Fruit fly (Drosophila melanogaster) whole organism, embryonic: ENCODE measurements around the gene CG14721.

ENCODE experiments used
- ATbp ChIP-seq: fragments of 200-800 bp; sonication (Bioruptor generic); optimal IDR thresholded peaks from 2 replicates; lab custom pipeline; 2017; ENCODE audit warnings: missing biosample characterization, mild to moderate bottlenecking, missing genetic modification characterization, missing genetic modification reagents
- Bdp1 ChIP-seq: fragments of 200-800 bp; sonication (Bioruptor generic); optimal IDR thresholded peaks from 3 replicates; lab custom pipeline; 2016; ENCODE audit warnings: missing biosample characterization, missing genetic modification characterization
- CG10147 ChIP-seq: fragments of 200-800 bp; sonication (Bioruptor generic); optimal IDR thresholded peaks from 2 replicates; lab custom pipeline; 2019; ENCODE audit warnings: missing biosample characterization, mild to moderate bottlenecking, missing genetic modification characterization, moderate library complexity
- CG10959 ChIP-seq: fragments of 200-800 bp; sonication (Bioruptor generic); IDR thresholded peaks from 2 replicates; pipeline ENCODE4 v1.3.6; 2022; ENCODE audit warnings: missing biosample characterization, missing genetic modification characterization
- CG11398 ChIP-seq: fragments of 200-800 bp; sonication (Bioruptor generic); optimal IDR thresholded peaks from 2 replicates; lab custom pipeline; 2016; ENCODE audit warnings: missing biosample characterization, missing genetic modification characterization
- CG11456 ChIP-seq: fragments of 200-800 bp; sonication (Bioruptor generic); IDR thresholded peaks from 3 replicates; pipeline ENCODE4 v1.3.6; 2022; ENCODE audit warnings: missing biosample characterization, missing genetic modification characterization
- CG12155 ChIP-seq: fragments of 200-800 bp; sonication (Bioruptor generic); optimal IDR thresholded peaks from 3 replicates; lab custom pipeline; 2016; ENCODE audit warnings: missing biosample characterization, missing genetic modification characterization
- CG12744 ChIP-seq: fragments of 200-800 bp; sonication (Bioruptor generic); optimal IDR thresholded peaks from 2 replicates; lab custom pipeline; 2016; ENCODE audit warnings: missing biosample characterization, missing genetic modification characterization
- CG13287 ChIP-seq: fragments of 200-800 bp; sonication (Bioruptor generic); IDR thresholded peaks from 2 replicates; pipeline ENCODE4 v1.3.6; 2022; ENCODE audit warnings: missing biosample characterization, missing genetic modification characterization; ENCODE audit not compliant: partially characterized antibody
- CG14441 ChIP-seq: fragments of 200-800 bp; sonication (Bioruptor generic); IDR thresholded peaks from 2 replicates; pipeline ENCODE4 v1.3.6; 2022; ENCODE audit warnings: missing biosample characterization, missing genetic modification characterization
- CG1602 ChIP-seq: fragments of 200-800 bp; sonication (Bioruptor generic); optimal IDR thresholded peaks from 3 replicates; lab custom pipeline; 2016; ENCODE audit warnings: missing biosample characterization, missing genetic modification characterization
- CG17186 ChIP-seq: fragments of 200-800 bp; sonication (Bioruptor generic); optimal IDR thresholded peaks from 3 replicates; lab custom pipeline; 2017; ENCODE audit warnings: missing biosample characterization, missing genetic modification reagents, missing genetic modification characterization
- CG2116 ChIP-seq: fragments of 200-800 bp; sonication (Bioruptor generic); optimal IDR thresholded peaks from 3 replicates; lab custom pipeline; 2018; ENCODE audit warnings: missing biosample characterization, mild to moderate bottlenecking, missing genetic modification characterization
- CG3726 ChIP-seq: fragments of 200-800 bp; sonication (Bioruptor generic); IDR thresholded peaks from 3 replicates; pipeline ENCODE4, ENCODE4 v1.3.6; 2022; ENCODE audit warnings: missing biosample characterization, missing genetic modification characterization
- CG3838 ChIP-seq: fragments of 200-800 bp; sonication (Bioruptor generic); optimal IDR thresholded peaks from 3 replicates; lab custom pipeline; 2016; ENCODE audit warnings: missing biosample characterization, missing genetic modification characterization
- CG3847 ChIP-seq: fragments of 200-800 bp; sonication (Bioruptor generic); IDR thresholded peaks from 2 replicates; pipeline ENCODE4 v1.3.6; 2022; ENCODE audit warnings: missing biosample characterization, missing genetic modification characterization
- CG42726 ChIP-seq: fragments of 200-800 bp; sonication (Bioruptor generic); IDR thresholded peaks from 2 replicates; pipeline ENCODE4 v1.3.6; 2022; ENCODE audit warnings: missing biosample characterization, missing genetic modification characterization; ENCODE audit not compliant: partially characterized antibody
- CG8924 ChIP-seq: fragments of 200-800 bp; optimal IDR thresholded peaks from 3 replicates; lab custom pipeline; 2019; ENCODE audit warnings: missing biosample characterization, mild to moderate bottlenecking, missing genetic modification characterization, moderate library complexity
- Dbx ChIP-seq: fragments of 200-800 bp; sonication (Bioruptor generic); IDR thresholded peaks from 3 replicates; pipeline ENCODE4 v1.3.6; 2022; ENCODE audit warnings: missing biosample characterization, missing genetic modification characterization
- Dfd ChIP-seq, 2 experiments: fragments of >200 bp; optimal IDR thresholded peaks; 2 replicates each; lab custom pipeline; 2017; ENCODE audit warnings: missing biosample characterization in 2 of 2, missing genetic modification characterization in 2 of 2
- Dll ChIP-seq: fragments of 200-800 bp; sonication (Bioruptor generic); IDR thresholded peaks from 4 replicates; pipeline ENCODE4 v1.3.6; 2022; ENCODE audit warnings: missing biosample characterization, missing genetic modification characterization; ENCODE audit not compliant: partially characterized antibody
- Drgx ChIP-seq: fragments of 200-800 bp; sonication (Bioruptor generic); IDR thresholded peaks from 2 replicates; pipeline ENCODE4 v1.3.6; 2022; ENCODE audit warnings: missing biosample characterization, missing genetic modification characterization
- GATAe ChIP-seq: fragments of 200-800 bp; sonication (Bioruptor generic); conservative IDR thresholded peaks from 2 replicates; pipeline ENCODE4 v1.3.6; 2022; ENCODE audit warnings: missing biosample characterization, missing genetic modification characterization
- Hey ChIP-seq: fragments of 200-800 bp; sonication (Bioruptor generic); optimal IDR thresholded peaks from 3 replicates; lab custom pipeline; 2018; ENCODE audit warnings: missing biosample characterization, mild to moderate bottlenecking, missing genetic modification characterization
- Hr51 ChIP-seq, 2 experiments: fragments of 200-800 bp; sonication (Bioruptor generic); optimal IDR thresholded peaks; 2 replicates in 1 of 2; 3 replicates in 1 of 2; lab custom pipeline; 2016 to 2018; ENCODE audit warnings: missing biosample characterization in 2 of 2, missing genetic modification characterization in 2 of 2, mild to moderate bottlenecking in 1 of 2, moderate library complexity in 1 of 2
- Nf-YC ChIP-seq: fragments of 200-800 bp; optimal IDR thresholded peaks from 3 replicates; lab custom pipeline; 2019; ENCODE audit warnings: missing biosample characterization, mild to moderate bottlenecking, missing genetic modification characterization, moderate library complexity
- NfI ChIP-seq: fragments of 200-800 bp; sonication (Bioruptor generic); optimal IDR thresholded peaks from 3 replicates; lab custom pipeline; 2018; ENCODE audit warnings: missing biosample characterization, mild to moderate bottlenecking, missing genetic modification characterization, moderate library complexity
- Oli ChIP-seq: fragments of 200-800 bp; sonication (Bioruptor generic); optimal IDR thresholded peaks from 2 replicates; lab custom pipeline; 2018; ENCODE audit warnings: missing biosample characterization, mild to moderate bottlenecking, missing genetic modification characterization, moderate library complexity
- Trl ChIP-seq, 3 experiments: fragments of >200 bp in 2 of 3; fragments of 200-800 bp in 1 of 3; sonication (Bioruptor generic) in 1 of 3; optimal IDR thresholded peaks; 2 replicates in 1 of 3; 3 replicates in 2 of 3; lab custom pipeline; 2016 to 2017; ENCODE audit warnings: missing biosample characterization in 1 of 3, missing genetic modification characterization in 1 of 3
- da ChIP-seq: fragments of 200-800 bp; sonication (Bioruptor generic); optimal IDR thresholded peaks from 2 replicates; lab custom pipeline; 2016; ENCODE audit warnings: missing biosample characterization, missing genetic modification characterization
- ewg ChIP-seq: fragments of 200-800 bp; sonication (Bioruptor generic); optimal IDR thresholded peaks from 3 replicates; lab custom pipeline; 2017; ENCODE audit warnings: mild to moderate bottlenecking, missing biosample characterization, missing genetic modification reagents, missing genetic modification characterization
- hbn ChIP-seq: fragments of 200-800 bp; sonication (Bioruptor generic); IDR thresholded peaks from 2 replicates; pipeline ENCODE4 v1.3.6; 2022; ENCODE audit warnings: missing biosample characterization, missing genetic modification characterization; ENCODE audit not compliant: partially characterized antibody
- knrl ChIP-seq: fragments of 200-800 bp; sonication (Bioruptor generic); IDR thresholded peaks from 3 replicates; pipeline ENCODE4 v1.3.6; 2022; ENCODE audit warnings: missing biosample characterization, missing genetic modification characterization; ENCODE audit not compliant: partially characterized antibody
- lbe ChIP-seq: fragments of 200-800 bp; sonication (Bioruptor generic); optimal IDR thresholded peaks from 2 replicates; lab custom pipeline; 2016; ENCODE audit warnings: missing biosample characterization, mild to moderate bottlenecking, missing genetic modification characterization
- luna ChIP-seq: fragments of 200-800 bp; sonication (Bioruptor generic); optimal IDR thresholded peaks from 2 replicates; lab custom pipeline; 2016; ENCODE audit warnings: missing biosample characterization, missing genetic modification characterization
- oc ChIP-seq: fragments of 200-800 bp; sonication (Bioruptor generic); optimal IDR thresholded peaks from 2 replicates; lab custom pipeline; 2018; ENCODE audit warnings: missing biosample characterization, mild to moderate bottlenecking, missing genetic modification characterization, moderate library complexity
- phol ChIP-seq: fragments of 200-800 bp; sonication (Bioruptor generic); optimal IDR thresholded peaks from 3 replicates; lab custom pipeline; 2018; ENCODE audit warnings: missing biosample characterization, mild to moderate bottlenecking, missing genetic modification characterization, moderate library complexity
- pnt ChIP-seq: fragments of 200-800 bp; sonication (Bioruptor generic); optimal IDR thresholded peaks from 3 replicates; lab custom pipeline; 2016; ENCODE audit warnings: missing biosample characterization, missing genetic modification characterization
- psq ChIP-seq: fragments of 200-800 bp; sonication (Bioruptor generic); optimal IDR thresholded peaks from 2 replicates; lab custom pipeline; 2017; ENCODE audit warnings: missing biosample characterization, missing genetic modification characterization
- repo ChIP-seq: fragments of 200-800 bp; sonication (Bioruptor generic); optimal IDR thresholded peaks from 2 replicates; lab custom pipeline; 2016; ENCODE audit warnings: missing biosample characterization, missing genetic modification characterization
- ro ChIP-seq: fragments of 200-800 bp; sonication (Bioruptor generic); IDR thresholded peaks from 2 replicates; pipeline ENCODE4 v1.3.6; 2022; ENCODE audit warnings: missing biosample characterization, missing genetic modification characterization
- sd ChIP-seq: fragments of 200-800 bp; sonication (Bioruptor generic); optimal IDR thresholded peaks from 3 replicates; lab custom pipeline; 2018; ENCODE audit warnings: missing biosample characterization, mild to moderate bottlenecking, missing genetic modification characterization, moderate library complexity
- sr ChIP-seq: fragments of 200-800 bp; sonication (Bioruptor generic); IDR thresholded peaks from 3 replicates; pipeline ENCODE4 v1.3.6; 2022; ENCODE audit warnings: missing biosample characterization, missing genetic modification characterization
- tap ChIP-seq: fragments of 200-800 bp; optimal IDR thresholded peaks from 3 replicates; lab custom pipeline; 2019; ENCODE audit warnings: missing biosample characterization, mild to moderate bottlenecking, missing genetic modification characterization, moderate library complexity
- trh ChIP-seq: fragments of 200-800 bp; sonication (Bioruptor generic); optimal IDR thresholded peaks from 2 replicates; lab custom pipeline; 2016; ENCODE audit warnings: missing biosample characterization, missing genetic modification characterization
- usp ChIP-seq: fragments of >200 bp; optimal IDR thresholded peaks from 2 replicates; lab custom pipeline; 2017; ENCODE audit warnings: missing biosample characterization, missing genetic modification characterization
- vnd ChIP-seq: fragments of 200-800 bp; sonication (Bioruptor generic); IDR thresholded peaks from 3 replicates; pipeline ENCODE4 v1.3.6; 2022; ENCODE audit warnings: missing biosample characterization, missing genetic modification characterization; ENCODE audit not compliant: partially characterized antibody
- vvl ChIP-seq: fragments of 200-800 bp; sonication (Bioruptor generic); IDR thresholded peaks from 2 replicates; pipeline ENCODE4 v1.3.6; 2022; ENCODE audit warnings: missing biosample characterization, missing genetic modification characterization
- wor ChIP-seq: fragments of 200-800 bp; sonication (Bioruptor generic); IDR thresholded peaks from 2 replicates; pipeline ENCODE4 v1.3.6; 2022; ENCODE audit warnings: missing biosample characterization, missing genetic modification characterization
- zen2 ChIP-seq: fragments of 200-800 bp; sonication (Bioruptor generic); IDR thresholded peaks from 3 replicates; pipeline ENCODE4 v1.3.6; 2022; ENCODE audit warnings: missing biosample characterization, missing genetic modification characterization; ENCODE audit not compliant: partially characterized antibody

The CG14721 gene

dm6 chr3R:11773999-11774397, 38.8 kb downstream of the CG14721 start (continued):
- no peak for TF ChIP-seq CG13287 (GFP tag; lab: Robert Waterston, UW)
- peak; percentile 17 for TF ChIP-seq CG12744 (GFP tag; lab: Kevin White, UChicago)
- TF ChIP-seq CG10959 = no peak
- TF ChIP-seq CG11398 (GFP tag; lab: Kevin White, UChicago) = no peak
- TF ChIP-seq da (GFP tag; lab: Kevin White, UChicago) = no peak
- peak; percentile 68 for TF ChIP-seq Nf-YC (tag; lab: Kevin White, UChicago)
- TF ChIP-seq pnt (GFP tag; lab: Kevin White, UChicago) = no peak
- no peak for TF ChIP-seq luna (GFP tag; lab: Kevin White, UChicago)
- TF ChIP-seq CG42726 (GFP tag; lab: Robert Waterston, UW) = no peak
- TF ChIP-seq Oli = peak; percentile 73
- no peak for TF ChIP-seq Dll
- peak; percentile 79 for TF ChIP-seq CG10147 (GFP tag; lab: Kevin White, UChicago)
- TF ChIP-seq sd (tag; lab: Kevin White, UChicago) = peak; percentile 4
- TF ChIP-seq CG12155 (GFP tag; lab: Kevin White, UChicago) = peak; percentile 22
- TF ChIP-seq CG8924 (tag; lab: Kevin White, UChicago) = peak; percentile 88
- 0 out of 2 replicates have a peak, but pooled peaks have one; percentile 23 for TF ChIP-seq wor (GFP tag; lab: Robert Waterston, UW)
- no peak for TF ChIP-seq CG3726 (GFP tag; lab: Robert Waterston, UW)
- TF ChIP-seq Dbx (GFP tag; lab: Robert Waterston, UW) = peak; percentile 44; the same call in 1 of the 3 replicates
- peak; percentile 26 for TF ChIP-seq ewg
- TF ChIP-seq ro (GFP tag; lab: Robert Waterston, UW) = no peak
- TF ChIP-seq trh = no peak
- TF ChIP-seq CG11456 = no peak
- TF ChIP-seq vvl (GFP tag; lab: Robert Waterston, UW) = 0 out of 2 replicates have a peak, but pooled peaks have one; percentile 17
- peak; percentile 74 for TF ChIP-seq phol
- TF ChIP-seq tap = peak; percentile 59
- TF ChIP-seq NfI (GFP tag; lab: Kevin White, UChicago) = peak; percentile 41
- no peak for TF ChIP-seq sr (GFP tag; lab: Robert Waterston, UW)
- 0 out of 2 replicates have a peak, but pooled peaks have one; percentile 15 for TF ChIP-seq CG14441 (GFP tag; lab: Robert Waterston, UW)
- TF ChIP-seq knrl (GFP tag; lab: Robert Waterston, UW) = no peak
- TF ChIP-seq CG17186 (GFP tag; lab: Kevin White, UChicago) = no peak
- TF ChIP-seq usp (GFP tag; lab: Kevin White, UChicago) = no peak
- no peak for TF ChIP-seq hbn (GFP tag; lab: Robert Waterston, UW)
- TF ChIP-seq Hr51 (GFP tag; optimal IDR thresholded peaks at IDR 0.05; lab: Kevin White, UChicago) = peak in 1 of 2 experiments; percentile 82
- TF ChIP-seq CG3847 = peak; percentile 43; the same call in 1 of the 2 replicates
- no peak for TF ChIP-seq oc (tag; lab: Kevin White, UChicago)
- TF ChIP-seq CG2116 (GFP tag; lab: Kevin White, UChicago) = no peak
- TF ChIP-seq lbe (GFP tag; lab: Kevin White, UChicago) = no peak
- TF ChIP-seq GATAe (GFP tag; lab: Robert Waterston, UW) = no peak
- TF ChIP-seq Dfd (GFP tag; optimal IDR thresholded peaks at IDR 0.05; lab: Kevin White, UChicago) = no peak
- TF ChIP-seq CG1602 (GFP tag; lab: Kevin White, UChicago) = peak; percentile 45
- peak; percentile 49 for TF ChIP-seq psq (GFP tag; lab: Kevin White, UChicago)
- TF ChIP-seq ATbp = peak; percentile 41
- no peak for TF ChIP-seq Trl (optimal IDR thresholded peaks at IDR 0.05; lab: Kevin White, UChicago)
- no peak for TF ChIP-seq Trl (GFP tag; optimal IDR thresholded peaks at IDR 0.05; lab: Kevin White, UChicago)
- no peak for TF ChIP-seq Drgx (GFP tag; lab: Robert Waterston, UW)
- TF ChIP-seq Hey (tag; lab: Kevin White, UChicago) = no peak
- TF ChIP-seq zen2 (GFP tag; lab: Robert Waterston, UW) = no peak
- TF ChIP-seq vnd (GFP tag; lab: Robert Waterston, UW) = no peak
- no peak for TF ChIP-seq Bdp1 (GFP tag; lab: Kevin White, UChicago)
- TF ChIP-seq repo (GFP tag; lab: Kevin White, UChicago) = no peak
- TF ChIP-seq CG3838 (GFP tag; lab: Kevin White, UChicago) = no peak
